Worm (Caenorhabditis elegans): ENCODE results near the gene nrf-5.

- TF ChIP-seq ama-1 (optimal IDR thresholded peaks at IDR 0.05), result peak; percentile 68
- TF ChIP-seq attf-4 (tag; optimal IDR thresholded peaks at IDR 0.05), result no peak
- TF ChIP-seq R02D3.7 (tag; optimal IDR thresholded peaks at IDR 0.05), result no peak
- no peak for TF ChIP-seq nhr-111 (GFP tag; optimal IDR thresholded peaks at IDR 0.05)
- TF ChIP-seq nhr-77 (tag; optimal IDR thresholded peaks at IDR 0.05), result no peak
- no peak for TF ChIP-seq jun-1 (tag; optimal IDR thresholded peaks at IDR 0.05)
- 0 out of 2 replicates have a peak, but pooled peaks have one; percentile 5 for TF ChIP-seq set-16 (GFP tag; IDR thresholded peaks at IDR 0.05)
- no peak for TF ChIP-seq ceh-82 (tag; optimal IDR thresholded peaks at IDR 0.05)
- no peak for TF ChIP-seq mxl-3 (GFP tag; optimal IDR thresholded peaks at IDR 0.05)
- TF ChIP-seq pha-4 (GFP tag; IDR thresholded peaks at IDR 0.05), result no peak
- TF ChIP-seq pha-4 (tag; optimal IDR thresholded peaks at IDR 0.05), result no peak
- no peak for TF ChIP-seq nhr-11 (tag; optimal IDR thresholded peaks at IDR 0.05)
- no peak for TF ChIP-seq unc-39 (tag; optimal IDR thresholded peaks at IDR 0.05)
- no peak for TF ChIP-seq pqm-1 (tag; optimal IDR thresholded peaks at IDR 0.05)
- TF ChIP-seq daf-12 (tag; optimal IDR thresholded peaks at IDR 0.05), result no peak
Observed at ce11 chrV:13796246-13796776, 31.8 kb upstream of the nrf-5 start, which contains the start of gene twk-32.

Data from whole organism, L4 larva.